Worm (Caenorhabditis elegans): ENCODE results near the gene tat-1.

Gene tat-1

DNA sequence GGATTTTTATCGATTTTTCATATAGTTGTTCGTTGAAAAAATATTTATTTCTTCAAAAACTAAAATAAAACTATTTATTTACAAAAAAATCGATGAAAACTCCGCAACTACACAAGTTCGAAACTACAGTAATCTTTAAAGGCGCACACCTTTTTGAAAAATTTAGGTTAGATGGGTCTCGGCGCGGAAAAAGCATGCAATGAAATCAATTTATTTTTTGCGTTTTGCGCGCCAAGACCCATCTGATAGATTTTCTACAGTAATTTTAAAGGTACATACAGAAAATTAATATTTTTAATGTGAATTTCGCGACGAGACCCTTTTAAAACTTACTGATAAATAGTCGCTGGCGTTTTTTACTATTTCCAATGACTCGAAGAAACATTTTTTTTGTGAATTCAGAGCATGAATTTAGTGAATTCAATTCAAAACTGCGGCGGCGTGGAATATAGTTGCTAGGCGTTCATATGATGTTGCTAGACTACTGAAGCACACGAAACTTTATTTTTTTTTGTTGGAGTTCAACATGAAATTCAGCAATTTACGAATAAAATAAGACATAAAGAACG lies 54.4 kb downstream of the tat-1 start, which contains the start of gene Y75B8A.33 (continued):
- TF ChIP-seq F10B5.3 (tag; optimal IDR thresholded peaks at IDR 0.05) (no peak), dpl-1 (GFP tag; optimal IDR thresholded peaks at IDR 0.05) (no peak), Y75B8A.6 (GFP tag; IDR thresholded peaks at IDR 0.05) (no peak), F44E2.7 (GFP tag; IDR thresholded peaks at IDR 0.05) (no peak), egl-27 (tag; optimal IDR thresholded peaks at IDR 0.05) (no peak), F37D6.2 (tag; optimal IDR thresholded peaks at IDR 0.05) (no peak), zfp-2 (tag; optimal IDR thresholded peaks at IDR 0.05) (no peak), ctbp-1 (GFP tag; IDR thresholded peaks at IDR 0.05) (no peak), arid-1 (GFP tag; conservative IDR thresholded peaks at IDR 0.05) (no peak), nhr-48 (tag; optimal IDR thresholded peaks at IDR 0.05) (no peak)

DNA sequence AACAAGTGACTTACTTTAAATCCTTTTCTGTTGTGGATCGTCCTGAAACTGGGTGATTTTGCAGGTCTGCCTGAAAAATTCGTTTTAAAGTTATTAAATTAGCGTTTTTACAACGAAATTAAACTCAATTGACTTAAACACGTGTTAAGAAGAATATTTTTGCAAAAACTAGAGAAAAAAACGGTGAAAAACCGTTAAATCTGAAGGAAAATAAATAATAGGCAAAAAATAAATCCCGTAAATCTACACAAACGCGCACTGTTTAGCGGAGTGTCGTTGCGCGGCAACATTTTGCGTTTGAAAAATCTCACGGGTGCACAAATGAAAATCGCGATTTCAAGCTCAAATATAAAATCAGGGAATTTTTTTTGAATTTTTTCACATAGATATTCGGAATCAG lies 58.0 kb downstream of the tat-1 start:
- peak; percentile 83 for TF ChIP-seq Y48G9A.11 (GFP tag; IDR thresholded peaks at IDR 0.05)

DNA sequence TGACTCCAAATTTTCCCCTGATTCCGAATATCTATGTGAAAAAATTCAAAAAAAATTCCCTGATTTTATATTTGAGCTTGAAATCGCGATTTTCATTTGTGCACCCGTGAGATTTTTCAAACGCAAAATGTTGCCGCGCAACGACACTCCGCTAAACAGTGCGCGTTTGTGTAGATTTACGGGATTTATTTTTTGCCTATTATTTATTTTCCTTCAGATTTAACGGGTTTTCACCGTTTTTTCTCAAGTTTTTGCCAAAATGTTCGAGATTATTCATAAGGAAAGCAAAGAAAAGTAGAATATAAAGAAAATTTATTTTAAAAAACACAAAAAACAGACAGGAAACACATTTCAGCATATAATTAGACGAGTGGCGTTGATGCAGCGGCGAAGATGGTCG lies 58.6 kb downstream of the tat-1 start:
- peak; percentile 79 for TF ChIP-seq Y48G9A.11 (GFP tag; IDR thresholded peaks at IDR 0.05)

DNA sequence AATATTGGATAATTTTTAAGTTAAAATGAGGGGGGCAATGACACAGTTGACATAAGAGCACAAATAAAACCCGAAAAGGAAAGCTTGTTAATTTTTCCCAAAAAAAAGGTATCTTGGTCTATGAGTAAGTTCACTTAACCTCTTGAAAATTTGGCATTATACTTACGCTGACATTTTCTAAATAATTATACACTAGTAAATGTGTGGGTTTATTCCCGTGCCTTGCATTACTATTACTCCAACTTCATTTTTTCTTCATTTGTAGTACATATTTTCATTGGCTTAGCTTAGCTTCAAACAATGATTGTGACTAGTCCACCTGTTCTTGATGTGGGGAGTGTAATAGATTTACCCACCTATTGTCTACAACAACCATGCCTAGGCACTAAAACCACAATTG lies 62.3 kb downstream of the tat-1 start, which contains the start of gene Y75B8A.34:
TSS of gene Y75B8A.34 (plus strand) at position 301 of the 400 bp plus-strand sequence.
- no peak for TF ChIP-seq attf-4 (tag; optimal IDR thresholded peaks at IDR 0.05)
- TF ChIP-seq mxl-3 (GFP tag; optimal IDR thresholded peaks at IDR 0.05): no peak
- no peak for TF ChIP-seq mdl-1 (tag; optimal IDR thresholded peaks at IDR 0.05)
- TF ChIP-seq ceh-44 (GFP tag; IDR thresholded peaks at IDR 0.05): no peak
- no peak for TF ChIP-seq ama-1 (optimal IDR thresholded peaks at IDR 0.05)
- no peak for TF ChIP-seq R02D3.7 (tag; optimal IDR thresholded peaks at IDR 0.05)

DNA sequence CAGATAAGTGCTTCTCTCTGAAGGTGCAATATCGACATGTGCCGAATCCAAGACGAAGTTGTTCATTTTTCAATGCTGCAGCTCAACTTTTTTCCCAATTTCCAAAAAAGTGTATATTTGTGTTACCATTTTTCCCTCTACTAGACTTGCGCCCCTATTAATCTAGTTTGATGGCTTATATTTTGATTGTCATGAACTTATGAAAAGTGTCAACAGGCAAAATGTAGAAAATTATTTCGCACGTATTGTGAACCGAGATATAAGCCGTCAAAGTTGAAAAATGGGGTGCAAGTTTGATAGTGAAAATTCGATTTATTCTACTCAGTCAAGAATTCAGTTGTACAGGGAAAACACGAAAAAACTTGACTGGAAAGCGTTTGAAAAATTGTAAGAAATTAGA lies 63.1 kb downstream of the tat-1 start, which contains the start of gene Y75B8A.32:
TSS of gene Y75B8A.32 (minus strand) at position 101 of the 400 bp plus-strand sequence.
- TF ChIP-seq unc-130 (GFP tag; optimal IDR thresholded peaks at IDR 0.05): no peak
- TF ChIP-seq lin-38 (GFP tag; IDR thresholded peaks at IDR 0.05): no peak
- TF ChIP-seq gei-8 (GFP tag; optimal IDR thresholded peaks at IDR 0.05): no peak
- no peak for TF ChIP-seq nhr-42 (GFP tag; IDR thresholded peaks at IDR 0.05)
- TF ChIP-seq saeg-2 (GFP tag; IDR thresholded peaks at IDR 0.05): no peak
- TF ChIP-seq lir-3 (tag; optimal IDR thresholded peaks at IDR 0.05): no peak
- no peak for TF ChIP-seq ztf-11 (tag; optimal IDR thresholded peaks at IDR 0.05)
- TF ChIP-seq hif-1 (tag; optimal IDR thresholded peaks at IDR 0.05): no peak
- TF ChIP-seq snpc-4 (tag; optimal IDR thresholded peaks at IDR 0.05): no peak
- no peak for TF ChIP-seq dmd-9 (GFP tag; IDR thresholded peaks at IDR 0.05)

DNA sequence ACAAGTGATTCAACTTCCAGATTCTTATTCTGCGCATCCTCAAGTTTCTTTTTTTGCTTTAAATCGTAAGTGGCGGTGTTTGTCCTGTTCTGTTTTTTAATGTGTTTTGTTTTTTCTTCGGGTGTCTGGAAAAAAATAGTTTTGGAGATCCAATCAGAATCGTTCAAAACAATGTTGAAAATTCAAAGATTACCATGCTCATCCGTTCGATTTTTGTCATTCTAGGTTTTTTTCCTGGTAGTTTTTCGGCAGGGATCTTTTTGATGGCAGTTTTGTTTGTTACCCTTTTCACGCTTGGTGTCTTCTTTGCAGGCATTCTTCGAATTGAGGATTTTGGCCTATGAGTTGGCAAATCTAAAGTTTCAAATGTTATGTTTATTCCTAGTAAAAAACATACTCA lies 64.9 kb downstream of the tat-1 start:
- TF ChIP-seq aly-2 (tag; optimal IDR thresholded peaks at IDR 0.05) (no peak), arid-1 (GFP tag; conservative IDR thresholded peaks at IDR 0.05) (no peak), nhr-41 (GFP tag; IDR thresholded peaks at IDR 0.05) (no peak), aha-1 (tag) (peak; percentile 91)

DNA sequence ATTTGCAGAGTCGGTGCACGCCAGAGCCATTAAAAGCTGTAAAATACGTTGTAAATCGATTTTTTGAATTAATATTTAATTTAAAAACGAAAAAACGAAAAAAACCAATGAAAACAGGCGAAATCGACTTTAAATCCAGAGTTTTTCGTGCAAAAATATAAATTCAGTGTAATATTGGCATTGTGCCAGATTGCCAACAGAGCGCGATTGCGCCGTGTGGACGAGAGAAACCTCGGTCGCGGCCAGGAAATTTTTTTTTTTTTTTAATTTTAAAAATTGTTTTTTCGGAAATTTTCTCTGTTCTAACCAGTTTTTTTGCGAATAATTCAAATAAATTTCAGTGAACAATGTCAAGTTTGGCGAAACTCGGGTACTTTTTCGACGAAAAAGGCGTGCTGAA lies 70.2 kb downstream of the tat-1 start, which contains the start of the genes pph-4.1 and Y75B8A.31:
TSS of gene pph-4.1 (minus strand) at position 36 of the 400 bp plus-strand sequence.
TSS of gene Y75B8A.31 (plus strand) at position 342 of the 400 bp plus-strand sequence.
- no peak for TF ChIP-seq egl-43 (GFP tag; IDR thresholded peaks at IDR 0.05)
- TF ChIP-seq dmd-6 (GFP tag; IDR thresholded peaks at IDR 0.05): peak; percentile 75
- TF ChIP-seq duxl-1 (tag; optimal IDR thresholded peaks at IDR 0.05; ENCODE audit: poor library complexity): peak; percentile 0
- no peak for TF ChIP-seq tag-97 (GFP tag; IDR thresholded peaks at IDR 0.05)
- TF ChIP-seq nhr-42 (GFP tag; IDR thresholded peaks at IDR 0.05): no peak
- TF ChIP-seq ama-1 (optimal IDR thresholded peaks at IDR 0.05): no peak
- TF ChIP-seq sdz-12 (GFP tag; optimal IDR thresholded peaks at IDR 0.05): peak; percentile 44
- peak; percentile 34 for TF ChIP-seq F49E8.2 (tag; optimal IDR thresholded peaks at IDR 0.05; ENCODE audit: borderline replicate concordance)
- TF ChIP-seq lin-29 (GFP tag; IDR thresholded peaks at IDR 0.05): no peak
- no peak for TF ChIP-seq Y75B8A.6 (GFP tag; IDR thresholded peaks at IDR 0.05)
- TF ChIP-seq nhr-10 (tag; optimal IDR thresholded peaks at IDR 0.05): no peak
- no peak for TF ChIP-seq daf-12 (tag; optimal IDR thresholded peaks at IDR 0.05)
- TF ChIP-seq ztf-7 (tag; optimal IDR thresholded peaks at IDR 0.05): peak; percentile 22
- no peak for TF ChIP-seq F44E2.7 (GFP tag; IDR thresholded peaks at IDR 0.05)
- peak; percentile 71 for TF ChIP-seq nhr-102 (tag; optimal IDR thresholded peaks at IDR 0.05)
- peak; percentile 53 for TF ChIP-seq T26A8.4 (GFP tag; IDR thresholded peaks at IDR 0.05)
